Worm (Caenorhabditis elegans): ENCODE results near the gene F53A2.1.

- TF ChIP-seq ceh-28 (tag; optimal IDR thresholded peaks at IDR 0.05) (no peak), lsy-2 (tag; optimal IDR thresholded peaks at IDR 0.05) (no peak), tra-1 (GFP tag; IDR thresholded peaks at IDR 0.05) (no peak)
These were observed 17.6 kb upstream of the F53A2.1 start, which contains the start of gene dro-1 for ce11 chrIII:13342079-13342734.

Data from whole organism, L4 larva.